Fruit fly (Drosophila melanogaster) whole organism, prepupa: Measurements from ENCODE around the gene CG2059.

Experiments used
- Blimp-1 ChIP-seq: fragments of 200-800 bp; sonication (Bioruptor generic); optimal IDR thresholded peaks from 3 replicates; lab custom pipeline; 2017; ENCODE audit warnings: missing biosample characterization, missing genetic modification characterization, mild to moderate bottlenecking, moderate library complexity, missing genetic modification reagents
- CG10631 ChIP-seq: fragments of 200-800 bp; sonication (Bioruptor generic); optimal IDR thresholded peaks from 2 replicates; lab custom pipeline; 2016; ENCODE audit warnings: missing biosample characterization, missing genetic modification characterization
- CG10669 ChIP-seq: fragments of 200-800 bp; sonication (Bioruptor generic); optimal IDR thresholded peaks from 3 replicates; lab custom pipeline; 2018; ENCODE audit warnings: missing biosample characterization, mild to moderate bottlenecking, missing genetic modification characterization, moderate library complexity
- CG15336 ChIP-seq: fragments of 200-800 bp; sonication (Bioruptor generic); IDR thresholded peaks from 2 replicates; pipeline ENCODE4 v1.3.6; 2022; ENCODE audit warnings: missing biosample characterization, missing genetic modification characterization
- CG1621 ChIP-seq: fragments of 200-800 bp; sonication (Bioruptor generic); optimal IDR thresholded peaks from 3 replicates; lab custom pipeline; 2018; ENCODE audit warnings: missing biosample characterization, mild to moderate bottlenecking, missing genetic modification characterization
- CG16779 ChIP-seq: fragments of 200-800 bp; sonication (Bioruptor generic); optimal IDR thresholded peaks from 3 replicates; lab custom pipeline; 2017; ENCODE audit warnings: missing biosample characterization, mild to moderate bottlenecking, missing genetic modification characterization
- CG3032 ChIP-seq: fragments of 200-800 bp; optimal IDR thresholded peaks from 2 replicates; lab custom pipeline; 2019; ENCODE audit warnings: missing biosample characterization, mild to moderate bottlenecking, missing genetic modification characterization, moderate library complexity
- CG32006 ChIP-seq: fragments of 200-800 bp; sonication (Bioruptor generic); optimal IDR thresholded peaks from 3 replicates; lab custom pipeline; 2017; ENCODE audit warnings: missing biosample characterization, mild to moderate bottlenecking, missing genetic modification characterization
- CG34406 ChIP-seq: fragments of 200-800 bp; sonication (Bioruptor generic); optimal IDR thresholded peaks from 3 replicates; lab custom pipeline; 2016; ENCODE audit warnings: missing biosample characterization, missing genetic modification characterization
- CG4318 ChIP-seq: fragments of 200-800 bp; sonication (Bioruptor generic); optimal IDR thresholded peaks from 3 replicates; lab custom pipeline; 2017; ENCODE audit warnings: missing biosample characterization, mild to moderate bottlenecking, missing genetic modification characterization
- CG6163 ChIP-seq: fragments of 200-800 bp; sonication (Bioruptor generic); IDR thresholded peaks from 3 replicates; pipeline ENCODE4 v1.3.6; 2022; ENCODE audit warnings: missing biosample characterization, missing genetic modification characterization
- CG6276 ChIP-seq: fragments of 200-800 bp; sonication (Bioruptor generic); optimal IDR thresholded peaks from 2 replicates; lab custom pipeline; 2017; ENCODE audit warnings: missing biosample characterization, mild to moderate bottlenecking, missing genetic modification characterization
- CG6792 ChIP-seq: fragments of 200-800 bp; sonication (Bioruptor generic); optimal IDR thresholded peaks from 3 replicates; lab custom pipeline; 2016; ENCODE audit warnings: missing biosample characterization, missing genetic modification characterization
- CG7368 ChIP-seq: fragments of 200-800 bp; sonication (Bioruptor generic); optimal IDR thresholded peaks from 3 replicates; lab custom pipeline; 2016; ENCODE audit warnings: missing biosample characterization, missing genetic modification characterization
- CG8119 ChIP-seq: fragments of 200-800 bp; sonication (Bioruptor generic); IDR thresholded peaks from 3 replicates; pipeline ENCODE4 v1.3.6; 2022; ENCODE audit warnings: missing biosample characterization, missing genetic modification characterization
- CG8319 ChIP-seq: fragments of 200-800 bp; sonication (Bioruptor generic); optimal IDR thresholded peaks from 3 replicates; lab custom pipeline; 2016; ENCODE audit warnings: missing biosample characterization, missing genetic modification characterization
- CG8632 ChIP-seq: fragments of 200-800 bp; sonication (Bioruptor generic); optimal IDR thresholded peaks from 3 replicates; lab custom pipeline; 2016; ENCODE audit warnings: missing biosample characterization, missing genetic modification characterization
- CG9139 ChIP-seq: fragments of 200-800 bp; sonication (Bioruptor generic); optimal IDR thresholded peaks from 3 replicates; lab custom pipeline; 2017; ENCODE audit warnings: missing biosample characterization, mild to moderate bottlenecking, missing genetic modification characterization
- Ets21C ChIP-seq: fragments of 200-800 bp; sonication (Bioruptor generic); optimal IDR thresholded peaks from 3 replicates; lab custom pipeline; 2016; ENCODE audit warnings: missing biosample characterization, missing genetic modification characterization
- Ets96B ChIP-seq: fragments of 200-800 bp; optimal IDR thresholded peaks from 2 replicates; lab custom pipeline; 2019; ENCODE audit warnings: missing biosample characterization, mild to moderate bottlenecking, missing genetic modification characterization, moderate library complexity
- Gug ChIP-seq: fragments of 200-800 bp; sonication (Bioruptor generic); IDR thresholded peaks from 2 replicates; pipeline ENCODE4 v1.3.6; 2022; ENCODE audit warnings: missing biosample characterization, missing genetic modification characterization
- Hr39 ChIP-seq: fragments of 200-800 bp; sonication (Bioruptor generic); optimal IDR thresholded peaks from 2 replicates; lab custom pipeline; 2016; ENCODE audit warnings: missing biosample characterization, missing genetic modification characterization
- Hr4 ChIP-seq: fragments of 200-800 bp; sonication (Bioruptor generic); optimal IDR thresholded peaks from 3 replicates; lab custom pipeline; 2016; ENCODE audit warnings: missing biosample characterization, missing genetic modification characterization
- Lpt ChIP-seq: fragments of 200-800 bp; sonication (Bioruptor generic); optimal IDR thresholded peaks from 3 replicates; lab custom pipeline; 2016; ENCODE audit warnings: missing biosample characterization, missing genetic modification characterization
- Smox ChIP-seq: fragments of 200-800 bp; sonication (Bioruptor generic); optimal IDR thresholded peaks from 3 replicates; lab custom pipeline; 2016; ENCODE audit warnings: missing biosample characterization, missing genetic modification characterization
- Sox102F ChIP-seq: fragments of 200-800 bp; sonication (Bioruptor generic); optimal IDR thresholded peaks from 2 replicates; lab custom pipeline; 2016; ENCODE audit warnings: missing biosample characterization, mild to moderate bottlenecking, missing genetic modification characterization
- Sox14 ChIP-seq: fragments of 200-800 bp; sonication (Bioruptor generic); optimal IDR thresholded peaks from 3 replicates; lab custom pipeline; 2016; ENCODE audit warnings: missing biosample characterization, missing genetic modification characterization
- Sox15 ChIP-seq: fragments of 200-800 bp; sonication (Bioruptor generic); optimal IDR thresholded peaks from 3 replicates; lab custom pipeline; 2016; ENCODE audit warnings: missing biosample characterization, missing genetic modification characterization
- achi ChIP-seq: fragments of 200-800 bp; sonication (Bioruptor generic); optimal IDR thresholded peaks from 3 replicates; lab custom pipeline; 2016; ENCODE audit warnings: missing biosample characterization, missing genetic modification characterization
- acj6 ChIP-seq: fragments of 200-800 bp; sonication (Bioruptor generic); optimal IDR thresholded peaks from 3 replicates; lab custom pipeline; 2016; ENCODE audit warnings: missing biosample characterization, missing genetic modification characterization
- cyc ChIP-seq: fragments of 200-800 bp; sonication (Bioruptor generic); optimal IDR thresholded peaks from 3 replicates; lab custom pipeline; 2016; ENCODE audit warnings: missing biosample characterization, missing genetic modification characterization
- dac ChIP-seq: fragments of 200-800 bp; sonication (Bioruptor generic); optimal IDR thresholded peaks from 2 replicates; lab custom pipeline; 2017; ENCODE audit warnings: missing biosample characterization, mild to moderate bottlenecking, missing genetic modification characterization
- dsx ChIP-seq: fragments of 200-800 bp; optimal IDR thresholded peaks from 3 replicates; lab custom pipeline; 2019; ENCODE audit warnings: missing biosample characterization, mild to moderate bottlenecking, missing genetic modification characterization, moderate library complexity; ENCODE audit not compliant: poor library complexity, severe bottlenecking
- eg ChIP-seq: fragments of 200-800 bp; sonication (Bioruptor generic); IDR thresholded peaks from 3 replicates; pipeline ENCODE4 v1.3.6; 2022; ENCODE audit warnings: missing biosample characterization, missing genetic modification characterization
- esn ChIP-seq: fragments of 200-800 bp; sonication (Bioruptor generic); optimal IDR thresholded peaks from 2 replicates; lab custom pipeline; 2016; ENCODE audit warnings: missing biosample characterization, mild to moderate bottlenecking, missing genetic modification characterization, moderate library complexity
- fd59A ChIP-seq: fragments of 200-800 bp; sonication (Bioruptor generic); optimal IDR thresholded peaks from 2 replicates; lab custom pipeline; 2017; ENCODE audit warnings: missing biosample characterization, mild to moderate bottlenecking, missing genetic modification characterization, missing genetic modification reagents
- fd85E ChIP-seq: fragments of 200-800 bp; sonication (Bioruptor generic); optimal IDR thresholded peaks from 3 replicates; lab custom pipeline; 2016; ENCODE audit warnings: missing biosample characterization, missing genetic modification characterization
- lz ChIP-seq: fragments of 200-800 bp; sonication (Bioruptor generic); optimal IDR thresholded peaks from 3 replicates; lab custom pipeline; 2016; ENCODE audit warnings: missing biosample characterization, missing genetic modification characterization
- pdm3 ChIP-seq: fragments of 200-800 bp; sonication (Bioruptor generic); optimal IDR thresholded peaks from 3 replicates; lab custom pipeline; 2016; ENCODE audit warnings: missing biosample characterization, missing genetic modification characterization
- ss ChIP-seq, 2 experiments: fragments of 200-800 bp; sonication (Bioruptor generic); optimal IDR thresholded peaks; 2 replicates in 1 of 2; 3 replicates in 1 of 2; lab custom pipeline; 2017 to 2018; ENCODE audit warnings: mild to moderate bottlenecking in 2 of 2, missing biosample characterization in 2 of 2, missing genetic modification characterization in 2 of 2, moderate library complexity in 1 of 2
- svp ChIP-seq: fragments of 200-800 bp; sonication (Bioruptor generic); peaks from one replicate; lab custom pipeline; 2016; ENCODE audit warnings: missing biosample characterization, missing genetic modification characterization
- topi ChIP-seq: fragments of 200-800 bp; sonication (Bioruptor generic); optimal IDR thresholded peaks from 3 replicates; lab custom pipeline; 2016; ENCODE audit warnings: missing biosample characterization, missing genetic modification characterization
- vri ChIP-seq: fragments of 200-800 bp; sonication (Bioruptor generic); optimal IDR thresholded peaks from 3 replicates; lab custom pipeline; 2016; ENCODE audit warnings: missing biosample characterization, mild to moderate bottlenecking, missing genetic modification characterization

The CG2059 gene

DNA sequence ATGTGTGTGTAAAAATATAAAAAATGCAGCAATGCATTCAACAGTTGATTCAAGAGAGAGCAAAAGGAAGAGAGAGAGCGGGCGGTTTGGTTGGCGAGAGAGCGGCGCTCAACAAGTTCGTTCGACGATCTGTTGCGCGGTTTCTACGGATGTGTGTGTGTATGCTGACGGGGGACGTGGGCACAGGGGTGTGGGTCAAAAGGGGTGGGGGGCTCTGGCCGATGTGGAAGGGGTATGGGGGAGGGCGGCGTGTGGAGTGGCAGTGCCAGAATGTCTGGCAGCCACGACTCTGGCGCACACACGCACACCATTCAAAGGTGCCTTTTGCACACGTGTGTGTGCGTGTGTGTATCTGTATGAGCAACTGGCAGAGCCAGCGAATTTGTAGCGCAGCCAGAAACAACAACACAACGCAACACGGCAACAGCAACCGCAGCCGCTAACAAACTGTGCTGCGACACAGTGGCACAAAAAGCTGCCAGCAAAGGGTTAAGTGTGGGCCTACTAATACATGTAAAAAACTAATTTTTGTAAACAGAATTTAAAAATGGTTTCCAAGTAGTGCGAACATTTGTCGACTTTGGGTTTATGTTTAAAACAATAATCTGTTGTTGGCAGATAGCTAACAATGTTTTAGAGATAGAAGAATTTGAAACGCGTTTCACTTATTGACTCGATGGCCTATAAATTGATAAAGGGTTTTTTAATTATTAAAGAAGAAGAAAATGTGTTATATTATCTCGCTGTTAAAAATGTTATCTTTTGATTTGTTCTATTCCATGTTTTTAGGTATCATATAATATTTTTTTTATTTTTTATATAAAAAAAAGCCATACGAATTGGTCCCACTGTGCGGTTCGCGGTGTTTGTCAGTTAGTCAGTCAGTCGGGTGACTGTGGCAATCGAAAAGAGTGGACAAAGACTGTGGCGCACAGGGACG, 20.6 kb downstream of the CG2059 start (continued):
- TF ChIP-seq CG9139 (GFP tag; lab: Kevin White, UChicago) (peak; percentile 87), CG8319 (GFP tag; lab: Kevin White, UChicago) (peak; percentile 85), lz (GFP tag; lab: Kevin White, UChicago) (peak; percentile 94), Hr4 (GFP tag; lab: Kevin White, UChicago) (peak; percentile 87), CG4318 (GFP tag; lab: Kevin White, UChicago) (peak; percentile 99), CG8632 (peak; percentile 95), CG32006 (GFP tag; lab: Kevin White, UChicago) (peak; percentile 99), eg (GFP tag; lab: Robert Waterston, UW) (no peak; the same call in none of the 3 replicates), Sox102F (GFP tag; lab: Kevin White, UChicago) (peak; percentile 88), ss (GFP tag; optimal IDR thresholded peaks at IDR 0.05; lab: Kevin White, UChicago) (peak; percentile 37 to 93), Smox (peak; percentile 87), esn (GFP tag; lab: Kevin White, UChicago) (peak; percentile 94), CG10631 (GFP tag; lab: Kevin White, UChicago) (peak; percentile 96), dsx (GFP tag; lab: Kevin White, UChicago) (peak; percentile 54), fd85E (GFP tag; lab: Kevin White, UChicago) (no peak), cyc (GFP tag; lab: Kevin White, UChicago) (peak; percentile 90), CG34406 (GFP tag; lab: Kevin White, UChicago) (peak; percentile 92), CG7368 (GFP tag; lab: Kevin White, UChicago) (peak; percentile 58), Sox15 (peak; percentile 94), CG8119 (GFP tag; lab: Robert Waterston, UW) (peak; percentile 86), dac (GFP tag; lab: Kevin White, UChicago) (peak; percentile 94), topi (peak; percentile 95), vri (GFP tag; lab: Kevin White, UChicago) (peak; percentile 7), Ets96B (peak; percentile 89), CG10669 (GFP tag; lab: Kevin White, UChicago) (peak; percentile 94), Hr39 (peak; percentile 92), Gug (GFP tag; lab: Robert Waterston, UW) (peak; percentile 70), achi (GFP tag; lab: Kevin White, UChicago) (peak; percentile 94), acj6 (GFP tag; lab: Kevin White, UChicago) (peak; percentile 93)

DNA sequence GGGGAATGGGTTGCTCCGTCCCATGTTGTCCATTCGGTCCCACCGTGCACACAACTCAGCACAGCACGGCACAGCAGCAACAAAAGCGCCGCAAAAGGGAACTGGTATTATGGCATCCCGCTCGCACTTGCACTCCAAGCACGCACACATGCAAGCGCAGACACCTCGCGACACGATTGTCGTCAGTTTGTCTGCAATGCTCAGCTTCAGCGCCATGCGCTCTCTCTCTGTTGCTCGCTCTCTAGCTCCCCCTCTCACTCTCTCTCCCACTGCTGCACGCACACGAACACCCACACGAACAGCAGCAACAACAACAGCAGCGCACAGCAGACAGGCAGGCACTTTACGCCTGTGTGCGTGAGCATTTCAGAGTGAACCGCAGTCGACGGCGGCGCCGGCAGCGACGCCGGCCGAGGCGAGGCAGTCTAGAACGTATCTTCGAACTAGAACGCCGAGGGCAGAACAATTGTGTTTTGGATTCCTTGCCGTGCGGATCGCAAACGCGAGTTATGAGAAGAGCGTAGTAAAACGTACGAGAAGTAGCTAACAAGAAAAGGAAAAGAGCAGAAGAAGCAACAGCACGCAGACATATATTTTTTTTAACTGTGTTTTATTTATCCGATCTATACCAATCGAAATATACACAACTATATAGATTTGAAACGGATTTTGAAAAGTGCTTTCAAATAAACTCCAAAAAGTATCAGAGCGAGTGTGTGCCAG, 21.5 kb downstream of the CG2059 start, which contains the start of gene brk:
TSS of gene brk (plus strand) at position 462 of the 723 bp plus-strand sequence.
- TF ChIP-seq Blimp-1 (no peak), Ets21C (GFP tag; lab: Kevin White, UChicago) (no peak), topi (no peak), CG7368 (GFP tag; lab: Kevin White, UChicago) (peak; percentile 36), eg (GFP tag; lab: Robert Waterston, UW) (0 out of 3 replicates have a peak, but pooled peaks have one; percentile 6), fd85E (GFP tag; lab: Kevin White, UChicago) (peak; percentile 21), CG10631 (GFP tag; lab: Kevin White, UChicago) (no peak), acj6 (GFP tag; lab: Kevin White, UChicago) (no peak), CG9139 (GFP tag; lab: Kevin White, UChicago) (no peak), dsx (GFP tag; lab: Kevin White, UChicago) (peak; percentile 28), Hr39 (no peak), CG3032 (tag; lab: Kevin White, UChicago) (no peak), pdm3 (GFP tag; lab: Kevin White, UChicago) (no peak), CG6163 (GFP tag; lab: Robert Waterston, UW) (peak; percentile 55; the same call in 2 of the 3 replicates), CG6792 (GFP tag; lab: Kevin White, UChicago) (no peak), ss (GFP tag; optimal IDR thresholded peaks at IDR 0.05; lab: Kevin White, UChicago) (peak in 1 of 2 experiments; percentile 51), CG6276 (GFP tag; lab: Kevin White, UChicago) (no peak), Lpt (GFP tag; lab: Kevin White, UChicago) (peak; percentile 54), CG1621 (tag; lab: Kevin White, UChicago) (no peak), lz (GFP tag; lab: Kevin White, UChicago) (no peak), CG8632 (no peak), Sox14 (GFP tag; lab: Kevin White, UChicago) (peak; percentile 12), CG16779 (tag; lab: Kevin White, UChicago) (no peak), CG15336 (GFP tag; lab: Robert Waterston, UW) (0 out of 2 replicates have a peak, but pooled peaks have one; percentile 12), fd59A (GFP tag; lab: Kevin White, UChicago) (no peak), vri (GFP tag; lab: Kevin White, UChicago) (peak; percentile 78), CG32006 (GFP tag; lab: Kevin White, UChicago) (no peak), svp (GFP tag; lab: Kevin White, UChicago) (peak; percentile 68)
